Worm (Caenorhabditis elegans) whole organism, L4 larva: ENCODE measurements around the gene drr-2.

Experiments
- F10B5.3 ChIP-seq: sonication (generic microtip); optimal IDR thresholded peaks from 2 replicates; lab custom pipeline; 2016; ENCODE audit warnings: mild to moderate bottlenecking, missing genetic modification characterization, missing compliant biosample characterization
- F26F4.8 ChIP-seq: fragments of 200-800 bp; sonication (Bioruptor generic); conservative IDR thresholded peaks from 2 replicates; pipeline ENCODE4 v1.3.6; 2022; ENCODE audit warnings: missing genetic modification characterization, missing compliant biosample characterization
- F37D6.2 ChIP-seq: sonication (generic microtip); optimal IDR thresholded peaks from 2 replicates; lab custom pipeline; 2016; ENCODE audit warnings: mild to moderate bottlenecking, missing genetic modification characterization, missing compliant biosample characterization
- F44E2.7 ChIP-seq: fragments of 200-800 bp; sonication (Bioruptor generic); IDR thresholded peaks from 2 replicates; pipeline ENCODE4 v2.1.2; 2022; ENCODE audit warnings: missing genetic modification characterization, missing compliant biosample characterization
- T20F7.1 ChIP-seq: fragments of 200-800 bp; sonication (Bioruptor generic); optimal IDR thresholded peaks from 2 replicates; lab custom pipeline; 2018; ENCODE audit warnings: mild to moderate bottlenecking, missing genetic modification characterization, missing compliant biosample characterization
- Y105C5A.15 ChIP-seq: fragments of 200-800 bp; sonication (Bioruptor generic); IDR thresholded peaks from 2 replicates; pipeline ENCODE4 v1.3.6; 2022; ENCODE audit warnings: missing genetic modification characterization, missing compliant biosample characterization
- Y5F2A.4 ChIP-seq: fragments of 200-800 bp; sonication (Bioruptor generic); optimal IDR thresholded peaks from 2 replicates; lab custom pipeline; 2018; ENCODE audit warnings: mild to moderate bottlenecking, missing genetic modification characterization, missing compliant biosample characterization
- Y75B8A.6 ChIP-seq: fragments of 200-800 bp; sonication (Bioruptor generic); IDR thresholded peaks from 2 replicates; pipeline ENCODE4 v1.3.6; 2022; ENCODE audit warnings: missing genetic modification reagents, missing genetic modification characterization, missing compliant biosample characterization
- ZK546.5 ChIP-seq, 2 experiments: sonication (generic microtip); optimal IDR thresholded peaks; 2 replicates each; lab custom pipeline; 2017; ENCODE audit warnings: missing biosample characterization in 2 of 2, missing genetic modification characterization in 2 of 2
- aly-2 ChIP-seq: sonication (generic microtip); optimal IDR thresholded peaks from 2 replicates; lab custom pipeline; 2018; ENCODE audit warnings: missing biosample characterization, missing genetic modification characterization
- ama-1 ChIP-seq: fragments of 150-350 bp; optimal IDR thresholded peaks from 2 replicates; lab custom pipeline; 2014; ENCODE audit warnings: inconsistent platforms, mixed read lengths
- attf-4 ChIP-seq: sonication (generic microtip); optimal IDR thresholded peaks from 3 replicates; lab custom pipeline; 2017; ENCODE audit warnings: missing biosample characterization, missing genetic modification characterization
- ceh-28 ChIP-seq: fragments of 150-350 bp; optimal IDR thresholded peaks from 2 replicates; lab custom pipeline; 2014; ENCODE audit warnings: missing biosample characterization, missing genetic modification reagents, missing genetic modification characterization
- cey-2 ChIP-seq: sonication (generic microtip); optimal IDR thresholded peaks from 3 replicates; lab custom pipeline; 2017; ENCODE audit warnings: missing genetic modification characterization, mild to moderate bottlenecking, missing compliant biosample characterization, antibody characterized with exemption, borderline replicate concordance; ENCODE audit not compliant: insufficient read depth
- ctbp-1 ChIP-seq: fragments of 200-800 bp; sonication (Bioruptor generic); IDR thresholded peaks from 2 replicates; pipeline ENCODE4 v1.3.6; 2022; ENCODE audit warnings: missing genetic modification reagents, missing genetic modification characterization, missing compliant biosample characterization
- daf-12 ChIP-seq: fragments of 150-350 bp; optimal IDR thresholded peaks from 2 replicates; lab custom pipeline; 2014; ENCODE audit warnings: missing biosample characterization, missing genetic modification reagents, missing genetic modification characterization
- dmd-9 ChIP-seq: fragments of 200-800 bp; sonication (Bioruptor generic); IDR thresholded peaks from 2 replicates; pipeline ENCODE4 v1.3.6; 2022; ENCODE audit warnings: missing genetic modification reagents, missing genetic modification characterization, missing compliant biosample characterization
- dpl-1 ChIP-seq: fragments of 150-350 bp; optimal IDR thresholded peaks from 2 replicates; lab custom pipeline; 2014; ENCODE audit warnings: missing biosample characterization, missing genetic modification reagents, missing genetic modification characterization
- duxl-1 ChIP-seq: sonication (generic microtip); optimal IDR thresholded peaks from 2 replicates; lab custom pipeline; 2016; ENCODE audit warnings: mild to moderate bottlenecking, missing genetic modification characterization, moderate library complexity, missing compliant biosample characterization; ENCODE audit not compliant: poor library complexity
- dve-1 ChIP-seq: sonication (generic microtip); optimal IDR thresholded peaks from 2 replicates; lab custom pipeline; 2017; ENCODE audit warnings: antibody characterized with exemption, mild to moderate bottlenecking, missing genetic modification characterization, missing compliant biosample characterization; ENCODE audit not compliant: insufficient read depth
- hif-1 ChIP-seq, 2 experiments: sonication (generic microtip); optimal IDR thresholded peaks; 2 replicates each; lab custom pipeline; 2016 to 2017; ENCODE audit warnings: missing compliant biosample characterization in 2 of 2, missing genetic modification characterization in 2 of 2, missing genetic modification reagents in 2 of 2, missing genotype in 2 of 2, mild to moderate bottlenecking in 1 of 2
- hlh-11 ChIP-seq: fragments of 200-800 bp; sonication (Bioruptor generic); optimal IDR thresholded peaks from 2 replicates; lab custom pipeline; 2018; ENCODE audit warnings: mild to moderate bottlenecking, missing genetic modification characterization, missing compliant biosample characterization
- hlh-30 ChIP-seq: sonication (generic microtip); optimal IDR thresholded peaks from 2 replicates; lab custom pipeline; 2017; ENCODE audit warnings: antibody characterized with exemption, mild to moderate bottlenecking, missing genetic modification characterization, missing compliant biosample characterization; ENCODE audit not compliant: insufficient read depth
- hmg-1.1 ChIP-seq: fragments of 200-800 bp; sonication (Bioruptor generic); IDR thresholded peaks from 2 replicates; pipeline ENCODE4 v1.3.6; 2022; ENCODE audit warnings: missing genetic modification reagents, missing genetic modification characterization, missing compliant biosample characterization
- jun-1 ChIP-seq: fragments of 150-350 bp; optimal IDR thresholded peaks from 2 replicates; lab custom pipeline; 2014; ENCODE audit warnings: missing biosample characterization, missing genetic modification reagents, missing genetic modification characterization
- lin-15B ChIP-seq: fragments of 150-350 bp; sonication (generic microtip); optimal IDR thresholded peaks from 3 replicates; lab custom pipeline; 2014; ENCODE audit warnings: missing biosample characterization, missing genetic modification characterization
- lin-38 ChIP-seq: fragments of 200-800 bp; sonication (Bioruptor generic); IDR thresholded peaks from 2 replicates; pipeline ENCODE4 v1.3.6; 2022; ENCODE audit warnings: missing genetic modification reagents, missing genetic modification characterization, missing compliant biosample characterization
- lin-39 ChIP-seq: fragments of 150-350 bp; optimal IDR thresholded peaks from 2 replicates; lab custom pipeline; 2014; ENCODE audit warnings: missing biosample characterization, missing genetic modification reagents, missing genetic modification characterization
- lsy-2 ChIP-seq, 2 experiments: fragments of 150-350 bp in 1 of 2; sonication (generic microtip) in 1 of 2; optimal IDR thresholded peaks; 2 replicates each; lab custom pipeline; 2014 to 2017; ENCODE audit warnings: missing biosample characterization in 2 of 2, missing genetic modification characterization in 2 of 2
- madf-9 ChIP-seq: fragments of 200-800 bp; sonication (Bioruptor generic); conservative IDR thresholded peaks from 2 replicates; pipeline ENCODE4 v1.3.6; 2022; ENCODE audit warnings: missing genetic modification reagents, missing genetic modification characterization, missing compliant biosample characterization
- mdt-29 ChIP-seq: fragments of 200-800 bp; sonication (Bioruptor generic); IDR thresholded peaks from 2 replicates; pipeline ENCODE4 v1.3.6; 2022; ENCODE audit warnings: missing genetic modification reagents, missing genetic modification characterization, missing compliant biosample characterization
- mes-2 ChIP-seq: sonication (generic microtip); optimal IDR thresholded peaks from 2 replicates; lab custom pipeline; 2016; ENCODE audit warnings: missing genotype, mild to moderate bottlenecking, missing genetic modification characterization, missing compliant biosample characterization; ENCODE audit not compliant: poor library complexity, severe bottlenecking
- nhr-10 ChIP-seq: fragments of 150-350 bp; optimal IDR thresholded peaks from 2 replicates; lab custom pipeline; 2014; ENCODE audit warnings: missing biosample characterization, missing genetic modification characterization
- nhr-237 ChIP-seq: sonication (generic microtip); optimal IDR thresholded peaks from 2 replicates; lab custom pipeline; 2017; ENCODE audit warnings: missing biosample characterization, missing genetic modification characterization
- nhr-41 ChIP-seq: fragments of 200-800 bp; sonication (Bioruptor generic); IDR thresholded peaks from 2 replicates; pipeline ENCODE4 v1.3.6; 2022; ENCODE audit warnings: missing genetic modification reagents, missing genetic modification characterization, missing compliant biosample characterization
- nhr-48 ChIP-seq: sonication (generic microtip); optimal IDR thresholded peaks from 2 replicates; lab custom pipeline; 2016; ENCODE audit warnings: mild to moderate bottlenecking, missing genetic modification characterization, missing compliant biosample characterization
- nhr-77 ChIP-seq: fragments of 150-350 bp; optimal IDR thresholded peaks from 2 replicates; lab custom pipeline; 2014; ENCODE audit warnings: missing biosample characterization, missing genetic modification characterization
- rbr-2 ChIP-seq: sonication (generic microtip); optimal IDR thresholded peaks from 2 replicates; lab custom pipeline; 2016; ENCODE audit warnings: missing genotype, missing genetic modification characterization, missing compliant biosample characterization
- saeg-2 ChIP-seq: fragments of 200-800 bp; sonication (Bioruptor generic); IDR thresholded peaks from 2 replicates; pipeline ENCODE4 v1.3.6; 2022; ENCODE audit warnings: missing genetic modification reagents, missing genetic modification characterization, missing compliant biosample characterization
- sdz-12 ChIP-seq: fragments of 200-800 bp; sonication (Bioruptor generic); optimal IDR thresholded peaks from 2 replicates; lab custom pipeline; 2018; ENCODE audit warnings: mild to moderate bottlenecking, missing genetic modification characterization, missing compliant biosample characterization
- set-16 ChIP-seq: fragments of 200-800 bp; sonication (Bioruptor generic); IDR thresholded peaks from 2 replicates; pipeline ENCODE4 v1.3.6; 2022; ENCODE audit warnings: missing genetic modification reagents, missing genetic modification characterization, missing compliant biosample characterization
- skn-1 ChIP-seq: fragments of 150-350 bp; optimal IDR thresholded peaks from 2 replicates; lab custom pipeline; 2014; ENCODE audit warnings: missing biosample characterization, missing genetic modification characterization
- snpc-1.2 ChIP-seq: fragments of 200-800 bp; sonication (Bioruptor generic); IDR thresholded peaks from 2 replicates; pipeline ENCODE4 v1.3.6; 2022; ENCODE audit warnings: missing genetic modification reagents, missing genetic modification characterization, missing compliant biosample characterization
- tra-1 ChIP-seq: fragments of 200-800 bp; sonication (Bioruptor generic); IDR thresholded peaks from 2 replicates; pipeline ENCODE4 v1.3.6; 2022; ENCODE audit warnings: missing genetic modification reagents, missing genetic modification characterization, missing compliant biosample characterization
- unc-39 ChIP-seq: sonication (generic microtip); optimal IDR thresholded peaks from 2 replicates; lab custom pipeline; 2017; ENCODE audit warnings: missing biosample characterization, missing genetic modification characterization
- unc-62 ChIP-seq, 3 experiments: fragments of 150-350 bp in 1 of 3; sonication (generic microtip); optimal IDR thresholded peaks in 2 of 3; peaks in 1 of 3; 1 replicate in 1 of 3; 2 replicates in 2 of 3; lab custom pipeline; 2014 to 2017; ENCODE audit warnings: missing biosample characterization in 3 of 3, missing genetic modification characterization in 3 of 3, missing genetic modification reagents in 3 of 3, missing genotype in 1 of 3
- vab-7 ChIP-seq: fragments of 200-800 bp; sonication (Bioruptor generic); IDR thresholded peaks from 2 replicates; pipeline ENCODE4 v1.3.6; 2022; ENCODE audit warnings: missing genetic modification reagents, missing genetic modification characterization, missing compliant biosample characterization
- zfp-3 ChIP-seq: fragments of 200-800 bp; sonication (Bioruptor generic); conservative IDR thresholded peaks from 2 replicates; pipeline ENCODE4 v1.3.6; 2022; ENCODE audit warnings: missing genetic modification reagents, missing genetic modification characterization, missing compliant biosample characterization
- zip-2 ChIP-seq: fragments of 150-350 bp; optimal IDR thresholded peaks from 2 replicates; lab custom pipeline; 2014; ENCODE audit warnings: missing biosample characterization, missing genetic modification characterization
- ztf-7 ChIP-seq: fragments of 150-350 bp; optimal IDR thresholded peaks from 2 replicates; lab custom pipeline; 2014; ENCODE audit warnings: missing biosample characterization, missing genetic modification characterization

Gene drr-2

DNA sequence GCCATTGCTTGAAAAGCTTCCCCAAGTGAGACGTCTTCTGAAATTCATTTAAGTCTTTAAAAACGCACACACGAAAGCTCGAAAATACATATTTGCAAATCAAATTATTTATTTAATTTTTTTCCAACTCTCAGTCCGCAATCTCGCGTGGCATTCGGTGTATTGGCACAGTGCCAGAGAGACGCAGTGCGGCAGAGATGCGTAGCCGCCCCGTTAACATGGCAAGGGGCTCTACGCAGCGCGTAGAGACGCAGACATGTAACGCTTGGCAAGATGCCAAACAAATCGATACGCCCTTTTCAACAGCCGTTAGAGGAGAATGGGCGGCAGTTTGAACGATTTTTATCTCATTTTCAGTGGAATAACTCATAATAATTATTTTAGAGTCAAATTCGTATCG is at the start of gene drr-2, which contains the start of gene set-16:
drr-2 (minus strand) TSS at position 37 of the 400 bp plus-strand sequence.
set-16 (plus strand) TSS at position 383 of the 400 bp plus-strand sequence.
- TF ChIP-seq lin-39 (tag; lab: Kevin White, UChicago) = no peak
- peak; percentile 100 for TF ChIP-seq dve-1 (tag; lab: Kevin White, UChicago)
- peak; percentile 92 for TF ChIP-seq hlh-30
- peak; percentile 98 for TF ChIP-seq dmd-9
- TF ChIP-seq set-16 (GFP tag; lab: Robert Waterston, UW) = peak; percentile 85
- no peak for TF ChIP-seq F26F4.8 (GFP tag; lab: Robert Waterston, UW)
- peak; percentile 96 for TF ChIP-seq lin-38 (GFP tag; lab: Robert Waterston, UW)
- peak; percentile 98 for TF ChIP-seq tra-1 (GFP tag; lab: Robert Waterston, UW)
- TF ChIP-seq ZK546.5 (tag; optimal IDR thresholded peaks at IDR 0.05; lab: Kevin White, UChicago) = peak in 1 of 2 experiments; percentile 86
- TF ChIP-seq nhr-10 (tag; lab: Kevin White, UChicago) = peak; percentile 94
- TF ChIP-seq T20F7.1 (GFP tag; lab: Kevin White, UChicago) = no peak
- TF ChIP-seq duxl-1 (tag; lab: Kevin White, UChicago) = peak; percentile 96
- TF ChIP-seq ama-1 (lab: Kevin White, UChicago) = peak; percentile 45
- peak; percentile 79 for TF ChIP-seq skn-1 (tag; lab: Kevin White, UChicago)
- TF ChIP-seq Y105C5A.15 (GFP tag; lab: Robert Waterston, UW) = peak; percentile 66; the same call in 1 of the 2 replicates
- TF ChIP-seq hmg-1.1 = peak; percentile 99
- TF ChIP-seq lin-15B = peak; percentile 95
- TF ChIP-seq aly-2 = no peak
- peak in 1 of 2 experiments; percentile 98 for TF ChIP-seq unc-62 (GFP tag; optimal IDR thresholded peaks at IDR 0.05 in 1 of 2; lab: Kevin White, UChicago)
- TF ChIP-seq unc-62 (tag; optimal IDR thresholded peaks at IDR 0.05; lab: Kevin White, UChicago) = no peak
- TF ChIP-seq nhr-41 (GFP tag; lab: Robert Waterston, UW) = peak; percentile 81
- peak; percentile 67 for TF ChIP-seq nhr-237 (tag; lab: Kevin White, UChicago)
- peak; percentile 86 for TF ChIP-seq Y5F2A.4 (GFP tag; lab: Kevin White, UChicago)
- TF ChIP-seq ctbp-1 (GFP tag; lab: Robert Waterston, UW) = peak; percentile 98
- no peak for TF ChIP-seq daf-12
- TF ChIP-seq F37D6.2 = peak; percentile 96
- TF ChIP-seq ztf-7 (tag; lab: Kevin White, UChicago) = peak; percentile 89
- peak; percentile 90 to 97 for TF ChIP-seq lsy-2 (tag; optimal IDR thresholded peaks at IDR 0.05; lab: Kevin White, UChicago)
- peak; percentile 87 to 93 for TF ChIP-seq hif-1 (tag; optimal IDR thresholded peaks at IDR 0.05; lab: Kevin White, UChicago)
- TF ChIP-seq hlh-11 (tag; lab: Kevin White, UChicago) = peak; percentile 100
- TF ChIP-seq madf-9 = peak; percentile 96
- peak; percentile 98 for TF ChIP-seq nhr-77 (tag; lab: Kevin White, UChicago)
- TF ChIP-seq jun-1 = peak; percentile 96
- TF ChIP-seq rbr-2 (tag; lab: Kevin White, UChicago) = peak; percentile 98
- peak; percentile 96 for TF ChIP-seq mes-2 (tag; lab: Kevin White, UChicago)
- peak; percentile 92 for TF ChIP-seq snpc-1.2 (GFP tag; lab: Robert Waterston, UW)
- peak; percentile 98 for TF ChIP-seq mdt-29 (GFP tag; lab: Robert Waterston, UW)
- no peak for TF ChIP-seq unc-39
- peak; percentile 55 for TF ChIP-seq cey-2 (tag; lab: Kevin White, UChicago)
- TF ChIP-seq nhr-48 (tag; lab: Kevin White, UChicago) = peak; percentile 96
- TF ChIP-seq saeg-2 = peak; percentile 97
- TF ChIP-seq vab-7 (GFP tag; lab: Robert Waterston, UW) = peak; percentile 80
- no peak for TF ChIP-seq attf-4 (tag; lab: Kevin White, UChicago)
- TF ChIP-seq F10B5.3 (tag; lab: Kevin White, UChicago) = peak; percentile 95
- peak; percentile 97 for TF ChIP-seq dpl-1 (GFP tag; lab: Kevin White, UChicago)
- peak; percentile 99 for TF ChIP-seq zfp-3 (GFP tag; lab: Robert Waterston, UW)
- TF ChIP-seq zip-2 = peak; percentile 83
- TF ChIP-seq sdz-12 (GFP tag; lab: Kevin White, UChicago) = peak; percentile 12
- peak; percentile 81 for TF ChIP-seq ceh-28 (tag; lab: Kevin White, UChicago)
- TF ChIP-seq F44E2.7 (GFP tag; lab: Robert Waterston, UW) = peak; percentile 96
- TF ChIP-seq Y75B8A.6 = peak; percentile 97
